Fruit fly (Drosophila melanogaster): Measurements from ENCODE around the gene Cby.

The Cby gene

dm6 chr3R:21862137-21862850 is 5.5 kb upstream of the Cby start:
- no peak for TF ChIP-seq CG17801 (GFP tag; optimal IDR thresholded peaks at IDR 0.05; ENCODE audit: partially characterized antibody)

- TF ChIP-seq CG17801 (GFP tag; optimal IDR thresholded peaks at IDR 0.05; ENCODE audit: partially characterized antibody) = no peak
These were observed 4.9 kb upstream of the Cby start for dm6 chr3R:21862868-21863267.

dm6 chr3R:21863817-21864384 is 3.9 kb upstream of the Cby start:
- TF ChIP-seq CG17801 (GFP tag; optimal IDR thresholded peaks at IDR 0.05; ENCODE audit: partially characterized antibody) = no peak

dm6 chr3R:21864484-21864883 is 3.3 kb upstream of the Cby start:
- no peak for TF ChIP-seq CG17801 (GFP tag; optimal IDR thresholded peaks at IDR 0.05; ENCODE audit: partially characterized antibody)

- no peak for TF ChIP-seq CG17801 (GFP tag; optimal IDR thresholded peaks at IDR 0.05; ENCODE audit: partially characterized antibody)
These were observed 2.8 kb upstream of the Cby start, which contains the start of gene lsn for dm6 chr3R:21864992-21865391. Gene lsn, plus strand, starts transcription at chr3R:21865168.

- no peak for TF ChIP-seq CG17801 (GFP tag; optimal IDR thresholded peaks at IDR 0.05; ENCODE audit: partially characterized antibody)
These were observed 1.8 kb downstream of the Cby start, which contains the start of gene CG31174 for dm6 chr3R:21869464-21870100. Gene CG31174, minus strand, starts transcription at chr3R:21869514.

- peak; percentile 97 for TF ChIP-seq CG17801 (GFP tag; optimal IDR thresholded peaks at IDR 0.05; ENCODE audit: partially characterized antibody)
These were observed 2.6 kb downstream of the Cby start, which contains the start of gene CG31431 for dm6 chr3R:21870158-21870971. Gene CG31431, plus strand, starts transcription at chr3R:21870681.

- no peak for TF ChIP-seq CG17801 (GFP tag; optimal IDR thresholded peaks at IDR 0.05; ENCODE audit: partially characterized antibody)
These were observed 3.6 kb downstream of the Cby start for dm6 chr3R:21871348-21871940.

dm6 chr3R:21873439-21873838 is 5.6 kb downstream of the Cby start, which contains the start of gene CG31178:
Gene CG31178, plus strand, starts transcription at chr3R:21873739.
- TF ChIP-seq CG17801 (GFP tag; optimal IDR thresholded peaks at IDR 0.05; ENCODE audit: partially characterized antibody) = no peak

dm6 chr3R:21874982-21875466 is 7.2 kb downstream of the Cby start, which contains the start of gene CG6656:
Gene CG6656, plus strand, starts transcription at chr3R:21875293.
- peak; percentile 53 for TF ChIP-seq CG17801 (GFP tag; optimal IDR thresholded peaks at IDR 0.05; ENCODE audit: partially characterized antibody)

- TF ChIP-seq CG17801 (GFP tag; optimal IDR thresholded peaks at IDR 0.05; ENCODE audit: partially characterized antibody) = no peak
These were observed 9.8 kb downstream of the Cby start, which contains the start of gene P5CDh2 for dm6 chr3R:21877636-21878035. Gene P5CDh2, plus strand, starts transcription at chr3R:21877936.

dm6 chr3R:21878473-21878872 is 10.7 kb downstream of the Cby start, which contains the start of gene CG34148:
Gene CG34148, minus strand, starts transcription at chr3R:21878686.
- no peak for TF ChIP-seq CG17801 (GFP tag; optimal IDR thresholded peaks at IDR 0.05; ENCODE audit: partially characterized antibody)

- no peak for TF ChIP-seq CG17801 (GFP tag; optimal IDR thresholded peaks at IDR 0.05; ENCODE audit: partially characterized antibody)
These were observed 12.7 kb downstream of the Cby start, which contains the start of gene CG31465 for dm6 chr3R:21880510-21880909. Gene CG31465, plus strand, starts transcription at chr3R:21880810.

dm6 chr3R:21884354-21884753 is 16.6 kb downstream of the Cby start, which contains the start of gene fit:
Gene fit, minus strand, starts transcription at chr3R:21884454.
- no peak for TF ChIP-seq CG17801 (GFP tag; optimal IDR thresholded peaks at IDR 0.05; ENCODE audit: partially characterized antibody)
